Worm (Caenorhabditis elegans) whole organism, L3 larva: ENCODE measurements around the gene C01G10.5.
"Not testable (repeated sequence)": the region's sequence is repeated elsewhere in the genome, so short reads cannot be mapped to it uniquely, and the experiment has no call there.

ENCODE experiments used
- R02D3.7 ChIP-seq: fragments of 150-350 bp; optimal IDR thresholded peaks from 2 replicates; lab custom pipeline; 2014; ENCODE audit warnings: missing biosample characterization, missing genetic modification characterization
- aly-2 ChIP-seq: fragments of 150-350 bp; optimal IDR thresholded peaks from 2 replicates; lab custom pipeline; 2014; ENCODE audit warnings: missing biosample characterization, missing genetic modification characterization
- ceh-28 ChIP-seq: fragments of 150-350 bp; optimal IDR thresholded peaks from 2 replicates; lab custom pipeline; 2014; ENCODE audit warnings: missing biosample characterization, missing genetic modification reagents, missing genetic modification characterization
- elt-1 ChIP-seq: fragments of 150-350 bp; optimal IDR thresholded peaks from 2 replicates; lab custom pipeline; 2014; ENCODE audit warnings: missing biosample characterization, missing genetic modification characterization
- fkh-2 ChIP-seq: fragments of 150-350 bp; optimal IDR thresholded peaks from 2 replicates; lab custom pipeline; 2014; ENCODE audit warnings: missing biosample characterization, missing genetic modification reagents, missing genetic modification characterization
- nhr-77 ChIP-seq: fragments of 150-350 bp; optimal IDR thresholded peaks from 2 replicates; lab custom pipeline; 2014; ENCODE audit warnings: missing biosample characterization, missing genetic modification characterization
- pqm-1 ChIP-seq: fragments of 150-350 bp; optimal IDR thresholded peaks from 2 replicates; lab custom pipeline; 2017; ENCODE audit warnings: missing biosample characterization, missing genetic modification characterization, inconsistent platforms
- unc-62 ChIP-seq: fragments of 150-350 bp; sonication (generic microtip); optimal IDR thresholded peaks from 4 replicates; lab custom pipeline; 2014; ENCODE audit warnings: missing biosample characterization, missing genetic modification reagents, missing genetic modification characterization

ce11 chrV:15105893-15106598 lies 16.7 kb upstream of the C01G10.5 start, which contains the start of gene C01G10.14:
- TF ChIP-seq R02D3.7 (tag; lab: Kevin White, UChicago); aly-2; ceh-28 (tag; lab: Kevin White, UChicago); elt-1 (tag; lab: Kevin White, UChicago); nhr-77; unc-62; pqm-1 (tag; lab: Kevin White, UChicago); fkh-2 (tag; lab: Kevin White, UChicago): not testable (repeated sequence)
